Worm (Caenorhabditis elegans) whole organism, L4 larva: ENCODE results near the gene nep-6.

Source experiments
- ceh-20 ChIP-seq: fragments of 200-800 bp; sonication (Bioruptor generic); IDR thresholded peaks from 2 replicates; pipeline ENCODE4 v1.3.6; 2022; ENCODE audit warnings: missing genetic modification reagents, missing genetic modification characterization, missing compliant biosample characterization
- hlh-30 ChIP-seq: sonication (generic microtip); optimal IDR thresholded peaks from 2 replicates; lab custom pipeline; 2017; ENCODE audit warnings: antibody characterized with exemption, mild to moderate bottlenecking, missing genetic modification characterization, missing compliant biosample characterization; ENCODE audit not compliant: insufficient read depth
- lin-39 ChIP-seq: fragments of 150-350 bp; optimal IDR thresholded peaks from 2 replicates; lab custom pipeline; 2014; ENCODE audit warnings: missing biosample characterization, missing genetic modification reagents, missing genetic modification characterization
- nhr-77 ChIP-seq: fragments of 150-350 bp; optimal IDR thresholded peaks from 2 replicates; lab custom pipeline; 2014; ENCODE audit warnings: missing biosample characterization, missing genetic modification characterization
- unc-39 ChIP-seq: sonication (generic microtip); optimal IDR thresholded peaks from 2 replicates; lab custom pipeline; 2017; ENCODE audit warnings: missing biosample characterization, missing genetic modification characterization
- unc-62 ChIP-seq, 3 experiments: fragments of 150-350 bp in 1 of 3; sonication (generic microtip); optimal IDR thresholded peaks in 2 of 3; peaks in 1 of 3; 1 replicate in 1 of 3; 2 replicates in 2 of 3; lab custom pipeline; 2014 to 2017; ENCODE audit warnings: missing biosample characterization in 3 of 3, missing genetic modification characterization in 3 of 3, missing genetic modification reagents in 3 of 3, missing genotype in 1 of 3

ce11 chrII:3444280-3444679 lies 27.7 kb downstream of the nep-6 start, which contains the start of gene C16C8.4:
- TF ChIP-seq nhr-77 (tag; lab: Kevin White, UChicago) = no peak
- no peak for TF ChIP-seq unc-62 (GFP tag; optimal IDR thresholded peaks at IDR 0.05 in 1 of 2; lab: Kevin White, UChicago)
- no peak for TF ChIP-seq unc-62 (tag; optimal IDR thresholded peaks at IDR 0.05; lab: Kevin White, UChicago)
- TF ChIP-seq lin-39 (tag; lab: Kevin White, UChicago) = no peak
- no peak for TF ChIP-seq hlh-30 (tag; lab: Kevin White, UChicago)
- no peak for TF ChIP-seq ceh-20 (GFP tag; lab: Robert Waterston, UW)
- TF ChIP-seq unc-39 (tag; lab: Kevin White, UChicago) = no peak
